Fruit fly (Drosophila melanogaster) whole organism, embryonic: ENCODE data around the gene ghi.

Experiments
- Aef1 ChIP-seq: fragments of 200-800 bp; sonication (Bioruptor generic); IDR thresholded peaks from 3 replicates; pipeline ENCODE4 v1.3.6; 2022; ENCODE audit warnings: missing biosample characterization, missing genetic modification characterization
- Awh ChIP-seq: fragments of 200-800 bp; sonication (Bioruptor generic); IDR thresholded peaks from 2 replicates; pipeline ENCODE4, ENCODE4 v1.3.6; 2022; ENCODE audit warnings: missing biosample characterization, missing genetic modification characterization
- CG10209 ChIP-seq: fragments of 200-800 bp; sonication (Bioruptor generic); optimal IDR thresholded peaks from 3 replicates; lab custom pipeline; 2017; ENCODE audit warnings: missing biosample characterization, mild to moderate bottlenecking, missing genetic modification characterization, missing genetic modification reagents
- CG10462 ChIP-seq: fragments of 200-800 bp; sonication (Bioruptor generic); optimal IDR thresholded peaks from 2 replicates; lab custom pipeline; 2016; ENCODE audit warnings: missing biosample characterization, missing genetic modification characterization
- CG11456 ChIP-seq: fragments of 200-800 bp; sonication (Bioruptor generic); IDR thresholded peaks from 3 replicates; pipeline ENCODE4 v1.3.6; 2022; ENCODE audit warnings: missing biosample characterization, missing genetic modification characterization
- CG11723 ChIP-seq: fragments of 200-800 bp; sonication (Bioruptor generic); optimal IDR thresholded peaks from 2 replicates; lab custom pipeline; 2017; ENCODE audit warnings: missing biosample characterization, mild to moderate bottlenecking, missing genetic modification characterization
- CG1603 ChIP-seq: fragments of 200-800 bp; sonication (Bioruptor generic); optimal IDR thresholded peaks from 2 replicates; lab custom pipeline; 2019; ENCODE audit warnings: missing biosample characterization, mild to moderate bottlenecking, missing genetic modification characterization, moderate library complexity
- CG17359 ChIP-seq: fragments of 200-800 bp; sonication (Bioruptor generic); optimal IDR thresholded peaks from 3 replicates; lab custom pipeline; 2018; ENCODE audit warnings: missing biosample characterization, mild to moderate bottlenecking, missing genetic modification characterization, moderate library complexity
- CG17361 ChIP-seq: fragments of 200-800 bp; sonication (Bioruptor generic); IDR thresholded peaks from 3 replicates; pipeline ENCODE4 v1.3.6; 2022; ENCODE audit warnings: missing biosample characterization, missing genetic modification characterization
- CG17568 ChIP-seq: fragments of 200-800 bp; sonication (Bioruptor generic); optimal IDR thresholded peaks from 2 replicates; lab custom pipeline; 2018; ENCODE audit warnings: missing biosample characterization, mild to moderate bottlenecking, missing genetic modification characterization, moderate library complexity
- CG18476 ChIP-seq: fragments of 200-800 bp; sonication (Bioruptor generic); optimal IDR thresholded peaks from 2 replicates; lab custom pipeline; 2016; ENCODE audit warnings: missing biosample characterization, mild to moderate bottlenecking, missing genetic modification characterization
- CG3065 ChIP-seq: fragments of 200-800 bp; sonication (Bioruptor generic); optimal IDR thresholded peaks from 2 replicates; lab custom pipeline; 2016; ENCODE audit warnings: missing biosample characterization, missing genetic modification characterization
- CG34376 ChIP-seq: fragments of 200-800 bp; sonication (Bioruptor generic); optimal IDR thresholded peaks from 2 replicates; lab custom pipeline; 2018; ENCODE audit warnings: missing biosample characterization, mild to moderate bottlenecking, missing genetic modification characterization
- CG3726 ChIP-seq: fragments of 200-800 bp; sonication (Bioruptor generic); IDR thresholded peaks from 3 replicates; pipeline ENCODE4, ENCODE4 v1.3.6; 2022; ENCODE audit warnings: missing biosample characterization, missing genetic modification characterization
- CG4328 ChIP-seq: fragments of 200-800 bp; sonication (Bioruptor generic); optimal IDR thresholded peaks from 3 replicates; lab custom pipeline; 2017; ENCODE audit warnings: missing biosample characterization, missing genetic modification reagents, missing genetic modification characterization
- CG7745 ChIP-seq: fragments of 200-800 bp; sonication (Bioruptor generic); optimal IDR thresholded peaks from 2 replicates; lab custom pipeline; 2018; ENCODE audit warnings: missing biosample characterization, mild to moderate bottlenecking, missing genetic modification characterization, moderate library complexity
- Dad ChIP-seq: fragments of 200-800 bp; sonication (Bioruptor generic); optimal IDR thresholded peaks from 3 replicates; lab custom pipeline; 2016; ENCODE audit warnings: missing biosample characterization, missing genetic modification characterization
- Drgx ChIP-seq: fragments of 200-800 bp; sonication (Bioruptor generic); IDR thresholded peaks from 2 replicates; pipeline ENCODE4 v1.3.6; 2022; ENCODE audit warnings: missing biosample characterization, missing genetic modification characterization
- E2f2 ChIP-seq: fragments of 200-800 bp; sonication (Bioruptor generic); IDR thresholded peaks from 2 replicates; pipeline ENCODE4 v1.3.6; 2022; ENCODE audit warnings: missing biosample characterization, missing genetic modification characterization
- ERR ChIP-seq: fragments of 200-800 bp; sonication (Bioruptor generic); optimal IDR thresholded peaks from 2 replicates; lab custom pipeline; 2016; ENCODE audit warnings: missing biosample characterization, missing genetic modification characterization
- Elba2 ChIP-seq: fragments of 200-800 bp; sonication (Bioruptor generic); optimal IDR thresholded peaks from 3 replicates; lab custom pipeline; 2016; ENCODE audit warnings: missing biosample characterization, missing genetic modification characterization
- HLH4C ChIP-seq: fragments of 200-800 bp; sonication (Bioruptor generic); IDR thresholded peaks from 3 replicates; pipeline ENCODE4 v1.3.6; 2022; ENCODE audit warnings: missing biosample characterization, missing genetic modification characterization; ENCODE audit not compliant: partially characterized antibody
- Hey ChIP-seq: fragments of 200-800 bp; sonication (Bioruptor generic); optimal IDR thresholded peaks from 3 replicates; lab custom pipeline; 2018; ENCODE audit warnings: missing biosample characterization, mild to moderate bottlenecking, missing genetic modification characterization
- Hr39 ChIP-seq: fragments of >200 bp; optimal IDR thresholded peaks from 2 replicates; lab custom pipeline; 2017
- Hr78 ChIP-seq, 2 experiments: fragments of 200-800 bp in 1 of 2; fragments of >200 bp in 1 of 2; sonication (Bioruptor generic) in 1 of 2; optimal IDR thresholded peaks; 2 replicates each; lab custom pipeline; 2017 to 2019; ENCODE audit warnings: missing biosample characterization in 2 of 2, missing genetic modification characterization in 2 of 2, mild to moderate bottlenecking in 1 of 2, moderate library complexity in 1 of 2
- Kr ChIP-seq: fragments of 200-800 bp; sonication (Bioruptor generic); optimal IDR thresholded peaks from 2 replicates; lab custom pipeline; 2017; ENCODE audit warnings: missing biosample characterization, mild to moderate bottlenecking, missing genetic modification characterization
- Lhr ChIP-seq: fragments of 200-800 bp; sonication (Bioruptor generic); optimal IDR thresholded peaks from 3 replicates; lab custom pipeline; 2017; ENCODE audit warnings: mild to moderate bottlenecking, missing biosample characterization, missing genetic modification reagents, missing genetic modification characterization
- MESR4 ChIP-seq: fragments of 200-800 bp; sonication (Bioruptor generic); optimal IDR thresholded peaks from 2 replicates; lab custom pipeline; 2018; ENCODE audit warnings: missing biosample characterization, mild to moderate bottlenecking, missing genetic modification characterization, moderate library complexity
- NK7.1 ChIP-seq: fragments of 200-800 bp; sonication (Bioruptor generic); optimal IDR thresholded peaks from 3 replicates; lab custom pipeline; 2016; ENCODE audit warnings: missing biosample characterization, missing genetic modification characterization
- Ptx1 ChIP-seq: fragments of 200-800 bp; sonication (Bioruptor generic); IDR thresholded peaks from 2 replicates; pipeline ENCODE4 v1.3.6; 2022; ENCODE audit warnings: missing biosample characterization, missing genetic modification characterization
- Scr ChIP-seq: fragments of 200-800 bp; sonication (Bioruptor generic); IDR thresholded peaks from 2 replicates; pipeline ENCODE4 v1.3.6; 2022; ENCODE audit warnings: missing biosample characterization, missing genetic modification characterization; ENCODE audit not compliant: partially characterized antibody
- bbx ChIP-seq: fragments of 200-800 bp; sonication (Bioruptor generic); IDR thresholded peaks from 2 replicates; pipeline ENCODE4 v1.3.6; 2022; ENCODE audit warnings: missing biosample characterization, missing genetic modification characterization; ENCODE audit not compliant: partially characterized antibody
- br ChIP-seq: fragments of >200 bp; optimal IDR thresholded peaks from 2 replicates; lab custom pipeline; 2017
- dmrt99B ChIP-seq: fragments of 200-800 bp; sonication (Bioruptor generic); optimal IDR thresholded peaks from 2 replicates; lab custom pipeline; 2018; ENCODE audit warnings: missing biosample characterization, mild to moderate bottlenecking, missing genetic modification characterization, moderate library complexity
- eve ChIP-seq, 2 experiments: fragments of >200 bp; optimal IDR thresholded peaks; 2 replicates each; lab custom pipeline; 2017; ENCODE audit warnings: missing biosample characterization in 2 of 2, missing genetic modification characterization in 2 of 2
- eyg ChIP-seq: fragments of 200-800 bp; sonication (Bioruptor generic); optimal IDR thresholded peaks from 3 replicates; lab custom pipeline; 2016; ENCODE audit warnings: missing biosample characterization, missing genetic modification characterization
- gfzf ChIP-seq: fragments of 200-800 bp; sonication (Bioruptor generic); optimal IDR thresholded peaks from 2 replicates; lab custom pipeline; 2016; ENCODE audit warnings: missing biosample characterization, mild to moderate bottlenecking, missing genetic modification characterization, moderate library complexity
- ham ChIP-seq: fragments of 200-800 bp; sonication (Bioruptor generic); IDR thresholded peaks from 2 replicates; pipeline ENCODE4 v1.3.6; 2022; ENCODE audit warnings: missing biosample characterization, missing genetic modification characterization
- hb ChIP-seq: fragments of 200-800 bp; sonication (Bioruptor generic); IDR thresholded peaks from 3 replicates; pipeline ENCODE4 v1.3.6; 2022; ENCODE audit warnings: missing biosample characterization, missing genetic modification characterization; ENCODE audit not compliant: partially characterized antibody
- inv ChIP-seq: fragments of 200-800 bp; sonication (Bioruptor generic); IDR thresholded peaks from 2 replicates; pipeline ENCODE4 v1.3.6; 2022; ENCODE audit warnings: missing biosample characterization, missing genetic modification characterization; ENCODE audit not compliant: partially characterized antibody
- nom ChIP-seq: fragments of 200-800 bp; sonication (Bioruptor generic); optimal IDR thresholded peaks from 2 replicates; lab custom pipeline; 2017; ENCODE audit warnings: missing biosample characterization, missing genetic modification characterization, mild to moderate bottlenecking, moderate library complexity, missing genetic modification reagents
- sc ChIP-seq, 3 experiments: fragments of >200 bp in 2 of 3; fragments of 200-800 bp in 1 of 3; sonication (Bioruptor generic) in 1 of 3; optimal IDR thresholded peaks; 2 replicates in 2 of 3; 3 replicates in 1 of 3; lab custom pipeline; 2017; ENCODE audit warnings: mild to moderate bottlenecking in 1 of 3, missing biosample characterization in 1 of 3, missing genetic modification characterization in 1 of 3, missing genetic modification reagents in 1 of 3
- seq ChIP-seq: fragments of 200-800 bp; sonication (Bioruptor generic); IDR thresholded peaks from 2 replicates; pipeline ENCODE4 v1.3.6; 2022; ENCODE audit warnings: missing biosample characterization, missing genetic modification characterization
- slbo ChIP-seq: fragments of 200-800 bp; sonication (Bioruptor generic); IDR thresholded peaks from 2 replicates; pipeline ENCODE4 v1.3.6; 2022; ENCODE audit warnings: missing biosample characterization, missing genetic modification characterization
- sna ChIP-seq: fragments of 200-800 bp; sonication (Bioruptor generic); IDR thresholded peaks from 2 replicates; pipeline ENCODE4 v1.3.6; 2022; ENCODE audit warnings: missing biosample characterization, missing genetic modification characterization; ENCODE audit not compliant: partially characterized antibody
- sr ChIP-seq: fragments of 200-800 bp; sonication (Bioruptor generic); IDR thresholded peaks from 3 replicates; pipeline ENCODE4 v1.3.6; 2022; ENCODE audit warnings: missing biosample characterization, missing genetic modification characterization
- stc ChIP-seq: fragments of 200-800 bp; sonication (Bioruptor generic); IDR thresholded peaks from 2 replicates; pipeline ENCODE4 v1.3.6; 2022; ENCODE audit warnings: missing biosample characterization, missing genetic modification characterization
- vnd ChIP-seq: fragments of 200-800 bp; sonication (Bioruptor generic); IDR thresholded peaks from 3 replicates; pipeline ENCODE4 v1.3.6; 2022; ENCODE audit warnings: missing biosample characterization, missing genetic modification characterization; ENCODE audit not compliant: partially characterized antibody
- zfh2 ChIP-seq: fragments of 200-800 bp; sonication (Bioruptor generic); optimal IDR thresholded peaks from 2 replicates; lab custom pipeline; 2016; ENCODE audit warnings: missing biosample characterization, missing genetic modification characterization

ghi gene

dm6 chr3L:9462247-9462769 is 10.6 kb downstream of the ghi start (continued):
- TF ChIP-seq ERR (peak; percentile 67), gfzf (GFP tag; lab: Kevin White, UChicago) (no peak), NK7.1 (GFP tag; lab: Kevin White, UChicago) (peak; percentile 59), bbx (GFP tag; lab: Robert Waterston, UW) (peak; percentile 72), CG7745 (tag; lab: Kevin White, UChicago) (no peak), CG17359 (tag; lab: Kevin White, UChicago) (peak; percentile 93), MESR4 (GFP tag; lab: Kevin White, UChicago) (peak; percentile 18), Dad (GFP tag; lab: Kevin White, UChicago) (peak; percentile 77), Aef1 (GFP tag; lab: Robert Waterston, UW) (no peak; the same call in 1 of the 3 replicates), dmrt99B (peak; percentile 94), CG10209 (GFP tag; lab: Kevin White, UChicago) (peak; percentile 88), Elba2 (GFP tag; lab: Kevin White, UChicago) (no peak), CG3065 (GFP tag; lab: Kevin White, UChicago) (peak; percentile 67), CG4328 (GFP tag; lab: Kevin White, UChicago) (peak; percentile 88), E2f2 (GFP tag; lab: Robert Waterston, UW) (peak; percentile 57; the same call in 1 of the 2 replicates), CG10462 (peak; percentile 64), nom (peak; percentile 77), CG11456 (GFP tag; lab: Robert Waterston, UW) (no peak), sna (peak; percentile 58; the same call in 1 of the 2 replicates), sr (GFP tag; lab: Robert Waterston, UW) (no peak; the same call in 2 of the 3 replicates), CG1603 (tag; lab: Kevin White, UChicago) (peak; percentile 80), zfh2 (GFP tag; lab: Kevin White, UChicago) (peak; percentile 58), stc (peak; percentile 82), seq (GFP tag; lab: Robert Waterston, UW) (peak; percentile 82), Hr39 (no peak), hb (GFP tag; lab: Robert Waterston, UW) (no peak), CG17568 (GFP tag; lab: Kevin White, UChicago) (peak; percentile 83), br (lab: Kevin White, UChicago) (no peak), eyg (GFP tag; lab: Kevin White, UChicago) (peak; percentile 20), HLH4C (no peak), ham (GFP tag; lab: Robert Waterston, UW) (0 out of 2 replicates have a peak, but pooled peaks have one; percentile 34), Scr (GFP tag; lab: Robert Waterston, UW) (peak; percentile 14), Hey (tag; lab: Kevin White, UChicago) (no peak), slbo (GFP tag; lab: Robert Waterston, UW) (peak; percentile 70), Drgx (peak; percentile 93), sc (optimal IDR thresholded peaks at IDR 0.05; lab: Kevin White, UChicago) (no peak), sc (GFP tag; optimal IDR thresholded peaks at IDR 0.05; lab: Kevin White, UChicago) (peak; percentile 82), CG18476 (GFP tag; lab: Kevin White, UChicago) (peak; percentile 91), vnd (no peak), Awh (GFP tag; lab: Robert Waterston, UW) (peak; percentile 31; the same call in 1 of the 2 replicates), Ptx1 (peak; percentile 69), CG17361 (GFP tag; lab: Robert Waterston, UW) (peak; percentile 89), eve (GFP tag; optimal IDR thresholded peaks at IDR 0.05; lab: Kevin White, UChicago) (no peak), CG11723 (GFP tag; lab: Kevin White, UChicago) (peak; percentile 81), CG3726 (GFP tag; lab: Robert Waterston, UW) (no peak), Hr78 (GFP tag; optimal IDR thresholded peaks at IDR 0.05; lab: Kevin White, UChicago) (peak in 1 of 2 experiments; percentile 71), CG34376 (GFP tag; lab: Kevin White, UChicago) (peak; percentile 93), Lhr (GFP tag; lab: Kevin White, UChicago) (peak; percentile 75), Kr (no peak), inv (GFP tag; lab: Robert Waterston, UW) (no peak)
